Fruit fly (Drosophila melanogaster) whole organism, embryonic: ENCODE results near the gene rno.

ENCODE experiments used
- CG11560 ChIP-seq: fragments of 200-800 bp; sonication (Bioruptor generic); IDR thresholded peaks from 3 replicates; pipeline ENCODE4 v1.3.6; 2022; ENCODE audit warnings: missing biosample characterization, missing genetic modification characterization
- CG12219 ChIP-seq: fragments of 200-800 bp; sonication (Bioruptor generic); optimal IDR thresholded peaks from 3 replicates; lab custom pipeline; 2018; ENCODE audit warnings: missing biosample characterization, mild to moderate bottlenecking, missing genetic modification characterization
- CG12236 ChIP-seq: fragments of 200-800 bp; sonication (Bioruptor generic); optimal IDR thresholded peaks from 2 replicates; lab custom pipeline; 2016; ENCODE audit warnings: missing biosample characterization, missing genetic modification characterization
- CG15601 ChIP-seq: fragments of 200-800 bp; sonication (Bioruptor generic); optimal IDR thresholded peaks from 3 replicates; lab custom pipeline; 2019; ENCODE audit warnings: missing biosample characterization, mild to moderate bottlenecking, missing genetic modification characterization, moderate library complexity
- CG16813 ChIP-seq: fragments of 200-800 bp; sonication (Bioruptor generic); IDR thresholded peaks from 3 replicates; pipeline ENCODE4 v1.3.6; 2022; ENCODE audit warnings: missing biosample characterization, missing genetic modification characterization; ENCODE audit not compliant: partially characterized antibody
- CG17359 ChIP-seq: fragments of 200-800 bp; sonication (Bioruptor generic); optimal IDR thresholded peaks from 3 replicates; lab custom pipeline; 2018; ENCODE audit warnings: missing biosample characterization, mild to moderate bottlenecking, missing genetic modification characterization, moderate library complexity
- CG18619 ChIP-seq: fragments of 200-800 bp; sonication (Bioruptor generic); optimal IDR thresholded peaks from 3 replicates; lab custom pipeline; 2017; ENCODE audit warnings: missing biosample characterization, mild to moderate bottlenecking, missing genetic modification characterization
- CG30431 ChIP-seq: fragments of 200-800 bp; sonication (Bioruptor generic); optimal IDR thresholded peaks from 2 replicates; lab custom pipeline; 2017; ENCODE audit warnings: missing biosample characterization, missing genetic modification characterization
- CG31224 ChIP-seq: fragments of 200-800 bp; sonication (Bioruptor generic); IDR thresholded peaks from 2 replicates; pipeline ENCODE4 v1.3.6; 2022; ENCODE audit warnings: missing biosample characterization, missing genetic modification characterization
- CG32767 ChIP-seq: fragments of 200-800 bp; sonication (Bioruptor generic); IDR thresholded peaks from 2 replicates; pipeline ENCODE4 v1.3.6; 2022; ENCODE audit warnings: missing biosample characterization, missing genetic modification characterization
- CG4617 ChIP-seq: fragments of 200-800 bp; sonication (Bioruptor generic); optimal IDR thresholded peaks from 3 replicates; lab custom pipeline; 2016; ENCODE audit warnings: missing biosample characterization, missing genetic modification characterization, borderline replicate concordance
- CG4820 ChIP-seq: fragments of 200-800 bp; sonication (Bioruptor generic); optimal IDR thresholded peaks from 3 replicates; lab custom pipeline; 2016; ENCODE audit warnings: missing biosample characterization, missing genetic modification characterization
- CG9817 ChIP-seq: fragments of 200-800 bp; sonication (Bioruptor generic); optimal IDR thresholded peaks from 2 replicates; lab custom pipeline; 2018; ENCODE audit warnings: missing biosample characterization, mild to moderate bottlenecking, missing genetic modification characterization, moderate library complexity
- D19B ChIP-seq: fragments of 200-800 bp; sonication (Bioruptor generic); optimal IDR thresholded peaks from 2 replicates; lab custom pipeline; 2017; ENCODE audit warnings: missing biosample characterization, mild to moderate bottlenecking, missing genetic modification characterization
- Eip74EF ChIP-seq, 2 experiments: fragments of 200-800 bp in 1 of 2; fragments of >200 bp in 1 of 2; sonication (Bioruptor generic) in 1 of 2; optimal IDR thresholded peaks; 2 replicates each; lab custom pipeline; 2017 to 2019; ENCODE audit warnings: missing biosample characterization in 2 of 2, missing genetic modification characterization in 2 of 2, mild to moderate bottlenecking in 1 of 2, moderate library complexity in 1 of 2
- Ets97D ChIP-seq: fragments of 200-800 bp; sonication (Bioruptor generic); optimal IDR thresholded peaks from 3 replicates; lab custom pipeline; 2016; ENCODE audit warnings: missing biosample characterization, missing genetic modification characterization
- Gsc ChIP-seq: fragments of 200-800 bp; sonication (Bioruptor generic); IDR thresholded peaks from 2 replicates; pipeline ENCODE4 v1.3.6; 2022; ENCODE audit warnings: missing biosample characterization, missing genetic modification characterization
- MBD-R2 ChIP-seq: fragments of 200-800 bp; sonication (Bioruptor generic); IDR thresholded peaks from 2 replicates; pipeline ENCODE4 v1.3.6; 2022; ENCODE audit warnings: missing biosample characterization, missing genetic modification characterization
- MTF-1 ChIP-seq: fragments of 200-800 bp; sonication (Bioruptor generic); optimal IDR thresholded peaks from 2 replicates; lab custom pipeline; 2018; ENCODE audit warnings: missing biosample characterization, mild to moderate bottlenecking, missing genetic modification characterization, borderline replicate concordance
- Mrtf ChIP-seq: fragments of 200-800 bp; sonication (Bioruptor generic); IDR thresholded peaks from 3 replicates; pipeline ENCODE4 v1.3.6; 2022; ENCODE audit warnings: missing biosample characterization, missing genetic modification characterization
- Side ChIP-seq: fragments of 200-800 bp; sonication (Bioruptor generic); optimal IDR thresholded peaks from 2 replicates; lab custom pipeline; 2016; ENCODE audit warnings: missing biosample characterization, missing genetic modification characterization
- ash1 ChIP-seq: fragments of 200-800 bp; sonication (Bioruptor generic); optimal IDR thresholded peaks from 2 replicates; lab custom pipeline; 2018; ENCODE audit warnings: missing biosample characterization, mild to moderate bottlenecking, missing genetic modification characterization
- bbx ChIP-seq: fragments of 200-800 bp; sonication (Bioruptor generic); IDR thresholded peaks from 2 replicates; pipeline ENCODE4 v1.3.6; 2022; ENCODE audit warnings: missing biosample characterization, missing genetic modification characterization; ENCODE audit not compliant: partially characterized antibody
- bowl ChIP-seq: fragments of 200-800 bp; sonication (Bioruptor generic); IDR thresholded peaks from 2 replicates; pipeline ENCODE4 v1.3.6; 2022; ENCODE audit warnings: missing biosample characterization, missing genetic modification characterization
- dati ChIP-seq: fragments of 200-800 bp; sonication (Bioruptor generic); IDR thresholded peaks from 2 replicates; pipeline ENCODE4 v1.3.6; 2022; ENCODE audit warnings: missing biosample characterization, missing genetic modification characterization
- dm ChIP-seq: fragments of 200-800 bp; sonication (Bioruptor generic); optimal IDR thresholded peaks from 3 replicates; lab custom pipeline; 2016; ENCODE audit warnings: missing biosample characterization, missing genetic modification characterization
- dmrt11E ChIP-seq: fragments of 200-800 bp; sonication (Bioruptor generic); optimal IDR thresholded peaks from 3 replicates; lab custom pipeline; 2018; ENCODE audit warnings: missing biosample characterization, mild to moderate bottlenecking, missing genetic modification characterization, moderate library complexity
- eve ChIP-seq, 2 experiments: fragments of >200 bp; optimal IDR thresholded peaks; 2 replicates each; lab custom pipeline; 2017; ENCODE audit warnings: missing biosample characterization in 2 of 2, missing genetic modification characterization in 2 of 2
- fd96Cb ChIP-seq: fragments of 200-800 bp; sonication (Bioruptor generic); optimal IDR thresholded peaks from 2 replicates; lab custom pipeline; 2018; ENCODE audit warnings: missing biosample characterization, mild to moderate bottlenecking, missing genetic modification characterization, moderate library complexity
- fru ChIP-seq: fragments of >200 bp; optimal IDR thresholded peaks from 2 replicates; lab custom pipeline; 2017
- gem ChIP-seq: fragments of 200-800 bp; sonication (Bioruptor generic); optimal IDR thresholded peaks from 2 replicates; lab custom pipeline; 2019; ENCODE audit warnings: missing biosample characterization, mild to moderate bottlenecking, missing genetic modification characterization, moderate library complexity
- grn ChIP-seq: fragments of 200-800 bp; sonication (Bioruptor generic); optimal IDR thresholded peaks from 3 replicates; lab custom pipeline; 2017; ENCODE audit warnings: missing biosample characterization, missing genetic modification characterization
- her ChIP-seq: fragments of 200-800 bp; sonication (Bioruptor generic); optimal IDR thresholded peaks from 2 replicates; lab custom pipeline; 2016; ENCODE audit warnings: missing biosample characterization, missing genetic modification characterization
- hth ChIP-seq: fragments of >200 bp; optimal IDR thresholded peaks from 2 replicates; lab custom pipeline; 2017; ENCODE audit warnings: inconsistent platforms
- inv ChIP-seq: fragments of 200-800 bp; sonication (Bioruptor generic); IDR thresholded peaks from 2 replicates; pipeline ENCODE4 v1.3.6; 2022; ENCODE audit warnings: missing biosample characterization, missing genetic modification characterization; ENCODE audit not compliant: partially characterized antibody
- jigr1 ChIP-seq: fragments of 200-800 bp; sonication (Bioruptor generic); IDR thresholded peaks from 3 replicates; pipeline ENCODE4 v1.3.6; 2022; ENCODE audit warnings: missing biosample characterization, missing genetic modification characterization
- ken ChIP-seq: fragments of 200-800 bp; sonication (Bioruptor generic); IDR thresholded peaks from 3 replicates; pipeline ENCODE4 v1.3.6; 2022; ENCODE audit warnings: missing biosample characterization, missing genetic modification characterization
- mam ChIP-seq: fragments of 200-800 bp; sonication (Bioruptor generic); optimal IDR thresholded peaks from 3 replicates; lab custom pipeline; 2016; ENCODE audit warnings: missing biosample characterization, missing genetic modification characterization
- mirr ChIP-seq: fragments of 200-800 bp; sonication (Bioruptor generic); optimal IDR thresholded peaks from 3 replicates; lab custom pipeline; 2018; ENCODE audit warnings: missing biosample characterization, mild to moderate bottlenecking, missing genetic modification characterization
- nmo ChIP-seq: fragments of 200-800 bp; sonication (Bioruptor generic); optimal IDR thresholded peaks from 2 replicates; lab custom pipeline; 2018; ENCODE audit warnings: missing biosample characterization, mild to moderate bottlenecking, missing genetic modification characterization, moderate library complexity
- phol ChIP-seq: fragments of 200-800 bp; sonication (Bioruptor generic); optimal IDR thresholded peaks from 3 replicates; lab custom pipeline; 2018; ENCODE audit warnings: missing biosample characterization, mild to moderate bottlenecking, missing genetic modification characterization, moderate library complexity
- pum ChIP-seq: fragments of 200-800 bp; sonication (Bioruptor generic); optimal IDR thresholded peaks from 2 replicates; lab custom pipeline; 2016; ENCODE audit warnings: missing biosample characterization, missing genetic modification characterization
- pzg ChIP-seq: fragments of 200-800 bp; sonication (Bioruptor generic); optimal IDR thresholded peaks from 3 replicates; lab custom pipeline; 2018; ENCODE audit warnings: missing biosample characterization, mild to moderate bottlenecking, missing genetic modification characterization, moderate library complexity
- sens ChIP-seq: fragments of 200-800 bp; sonication (Bioruptor generic); peaks from one replicate; lab custom pipeline; 2016; ENCODE audit warnings: missing biosample characterization, missing genetic modification characterization
- seq ChIP-seq: fragments of 200-800 bp; sonication (Bioruptor generic); IDR thresholded peaks from 2 replicates; pipeline ENCODE4 v1.3.6; 2022; ENCODE audit warnings: missing biosample characterization, missing genetic modification characterization
- sima ChIP-seq: fragments of 200-800 bp; sonication (Bioruptor generic); optimal IDR thresholded peaks from 2 replicates; lab custom pipeline; 2016; ENCODE audit warnings: missing biosample characterization, missing genetic modification characterization
- toy ChIP-seq: fragments of 200-800 bp; sonication (Bioruptor generic); IDR thresholded peaks from 2 replicates; pipeline ENCODE4 v1.3.6; 2022; ENCODE audit warnings: missing biosample characterization, missing genetic modification characterization
- vfl ChIP-seq: fragments of 200-800 bp; sonication (Bioruptor generic); optimal IDR thresholded peaks from 2 replicates; lab custom pipeline; 2016; ENCODE audit warnings: missing biosample characterization, missing genetic modification characterization
- zfh1 ChIP-seq: fragments of 200-800 bp; sonication (Bioruptor generic); IDR thresholded peaks from 3 replicates; pipeline ENCODE4 v1.3.6; 2022; ENCODE audit warnings: missing biosample characterization, missing genetic modification characterization

rno gene

dm6 chr3L:203536-204135 lies 4.1 kb upstream of the rno start, which contains the start of gene NitFhit (continued):
- TF ChIP-seq Gsc (GFP tag; lab: Robert Waterston, UW) (no peak), her (GFP tag; lab: Kevin White, UChicago) (no peak), bbx (no peak), Eip74EF (GFP tag; optimal IDR thresholded peaks at IDR 0.05; lab: Kevin White, UChicago) (no peak), Ets97D (peak; percentile 13), fd96Cb (tag; lab: Kevin White, UChicago) (no peak), toy (GFP tag; lab: Robert Waterston, UW) (no peak), CG12219 (GFP tag; lab: Kevin White, UChicago) (no peak), Side (GFP tag; lab: Kevin White, UChicago) (no peak), ken (GFP tag; lab: Robert Waterston, UW) (no peak), sens (GFP tag; lab: Kevin White, UChicago) (no peak), CG4820 (GFP tag; lab: Kevin White, UChicago) (peak; percentile 87), CG18619 (GFP tag; lab: Kevin White, UChicago) (no peak), sima (GFP tag; lab: Kevin White, UChicago) (no peak)

DNA sequence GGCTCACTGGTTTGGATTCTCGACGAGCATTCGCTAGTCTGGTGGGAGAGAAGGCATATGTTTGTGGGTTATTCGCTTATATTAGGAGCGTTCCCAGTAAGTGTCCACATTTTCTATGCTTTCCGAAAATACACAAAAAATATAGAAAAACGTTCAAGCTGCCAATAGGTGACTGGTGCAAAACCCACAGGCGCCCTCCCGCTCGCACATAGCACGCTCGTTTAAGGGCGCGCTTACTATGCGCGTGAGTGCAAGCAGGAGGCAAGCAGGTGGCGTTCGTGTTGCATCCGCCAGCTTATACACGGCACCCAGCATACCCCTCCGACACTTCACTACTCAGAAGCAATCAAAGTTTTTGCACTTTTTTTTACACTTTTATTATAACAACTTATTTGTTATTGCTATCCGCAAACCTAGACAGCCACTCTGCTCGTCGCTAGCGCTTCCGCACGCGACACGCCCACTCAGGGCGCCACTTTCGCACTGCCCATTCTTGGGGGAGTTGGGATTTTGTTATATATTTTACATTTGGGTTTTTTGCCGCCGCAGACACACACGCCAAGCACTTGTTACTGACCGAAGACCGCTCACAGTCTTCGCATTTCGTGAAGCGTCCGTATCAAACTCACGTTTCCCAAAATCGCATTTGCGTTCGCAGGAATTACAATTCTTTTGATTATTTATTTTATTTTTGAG lies 364 bp downstream of the rno start:
- TF ChIP-seq CG16813 (GFP tag; lab: Robert Waterston, UW) (peak; percentile 31; the same call in 2 of the 3 replicates), CG30431 (GFP tag; lab: Kevin White, UChicago) (no peak), fru (no peak), CG12236 (GFP tag; lab: Kevin White, UChicago) (no peak), bowl (GFP tag; lab: Robert Waterston, UW) (no peak), pum (peak; percentile 32), ash1 (no peak), inv (GFP tag; lab: Robert Waterston, UW) (peak; percentile 41; the same call in 1 of the 2 replicates), phol (tag; lab: Kevin White, UChicago) (no peak), vfl (GFP tag; lab: Kevin White, UChicago) (no peak), MTF-1 (peak; percentile 17), gem (tag; lab: Kevin White, UChicago) (no peak), jigr1 (GFP tag; lab: Robert Waterston, UW) (peak; percentile 48; the same call in 2 of the 3 replicates), grn (no peak), MBD-R2 (GFP tag; lab: Robert Waterston, UW) (peak; percentile 89), CG15601 (tag; lab: Kevin White, UChicago) (no peak), CG31224 (GFP tag; lab: Robert Waterston, UW) (peak; percentile 40; the same call in 1 of the 2 replicates), mirr (GFP tag; lab: Kevin White, UChicago) (no peak), Mrtf (no peak), dati (GFP tag; lab: Robert Waterston, UW) (no peak), zfh1 (GFP tag; lab: Robert Waterston, UW) (0 out of 3 replicates have a peak, but pooled peaks have one; percentile 13), dm (GFP tag; lab: Kevin White, UChicago) (peak; percentile 71), CG17359 (tag; lab: Kevin White, UChicago) (no peak), hth (lab: Kevin White, UChicago) (no peak), CG32767 (GFP tag; lab: Robert Waterston, UW) (peak; percentile 78), CG9817 (peak; percentile 35), mam (GFP tag; lab: Kevin White, UChicago) (peak; percentile 24), nmo (GFP tag; lab: Kevin White, UChicago) (peak; percentile 61), eve (GFP tag; optimal IDR thresholded peaks at IDR 0.05; lab: Kevin White, UChicago) (no peak), CG4617 (GFP tag; lab: Kevin White, UChicago) (peak; percentile 98), CG11560 (peak; percentile 5; the same call in 2 of the 3 replicates), D19B (GFP tag; lab: Kevin White, UChicago) (no peak), seq (0 out of 2 replicates have a peak, but pooled peaks have one; percentile 32), pzg (peak; percentile 56), dmrt11E (no peak)
